Fruit fly (Drosophila melanogaster) whole organism, prepupa: ENCODE data around the gene CG14401.

ENCODE experiments used
- Blimp-1 ChIP-seq: fragments of 200-800 bp; sonication (Bioruptor generic); optimal IDR thresholded peaks from 3 replicates; lab custom pipeline; 2017; ENCODE audit warnings: missing biosample characterization, missing genetic modification characterization, mild to moderate bottlenecking, moderate library complexity, missing genetic modification reagents
- CG10631 ChIP-seq: fragments of 200-800 bp; sonication (Bioruptor generic); optimal IDR thresholded peaks from 2 replicates; lab custom pipeline; 2016; ENCODE audit warnings: missing biosample characterization, missing genetic modification characterization
- CG10669 ChIP-seq: fragments of 200-800 bp; sonication (Bioruptor generic); optimal IDR thresholded peaks from 3 replicates; lab custom pipeline; 2018; ENCODE audit warnings: missing biosample characterization, mild to moderate bottlenecking, missing genetic modification characterization, moderate library complexity
- CG11762 ChIP-seq: fragments of 200-800 bp; sonication (Bioruptor generic); optimal IDR thresholded peaks from 3 replicates; lab custom pipeline; 2016; ENCODE audit warnings: missing biosample characterization, missing genetic modification characterization; ENCODE audit not compliant: insufficient read depth
- CG11902 ChIP-seq: fragments of 200-800 bp; sonication (Bioruptor generic); optimal IDR thresholded peaks from 3 replicates; lab custom pipeline; 2016; ENCODE audit warnings: missing biosample characterization, missing genetic modification characterization
- CG15336 ChIP-seq: fragments of 200-800 bp; sonication (Bioruptor generic); IDR thresholded peaks from 2 replicates; pipeline ENCODE4 v1.3.6; 2022; ENCODE audit warnings: missing biosample characterization, missing genetic modification characterization
- CG1621 ChIP-seq: fragments of 200-800 bp; sonication (Bioruptor generic); optimal IDR thresholded peaks from 3 replicates; lab custom pipeline; 2018; ENCODE audit warnings: missing biosample characterization, mild to moderate bottlenecking, missing genetic modification characterization
- CG16779 ChIP-seq: fragments of 200-800 bp; sonication (Bioruptor generic); optimal IDR thresholded peaks from 3 replicates; lab custom pipeline; 2017; ENCODE audit warnings: missing biosample characterization, mild to moderate bottlenecking, missing genetic modification characterization
- CG34406 ChIP-seq: fragments of 200-800 bp; sonication (Bioruptor generic); optimal IDR thresholded peaks from 3 replicates; lab custom pipeline; 2016; ENCODE audit warnings: missing biosample characterization, missing genetic modification characterization
- CG3919 ChIP-seq: fragments of 200-800 bp; sonication (Bioruptor generic); optimal IDR thresholded peaks from 3 replicates; lab custom pipeline; 2016; ENCODE audit warnings: missing biosample characterization, missing genetic modification characterization
- CG6163 ChIP-seq: fragments of 200-800 bp; sonication (Bioruptor generic); IDR thresholded peaks from 3 replicates; pipeline ENCODE4 v1.3.6; 2022; ENCODE audit warnings: missing biosample characterization, missing genetic modification characterization
- CG6276 ChIP-seq: fragments of 200-800 bp; sonication (Bioruptor generic); optimal IDR thresholded peaks from 2 replicates; lab custom pipeline; 2017; ENCODE audit warnings: missing biosample characterization, mild to moderate bottlenecking, missing genetic modification characterization
- CG6792 ChIP-seq: fragments of 200-800 bp; sonication (Bioruptor generic); optimal IDR thresholded peaks from 3 replicates; lab custom pipeline; 2016; ENCODE audit warnings: missing biosample characterization, missing genetic modification characterization
- CG6808 ChIP-seq: fragments of 200-800 bp; sonication (Bioruptor generic); optimal IDR thresholded peaks from 3 replicates; lab custom pipeline; 2017; ENCODE audit warnings: missing biosample characterization, missing genetic modification characterization, mild to moderate bottlenecking, moderate library complexity, missing genetic modification reagents
- CG6854 ChIP-seq: fragments of 200-800 bp; sonication (Bioruptor generic); optimal IDR thresholded peaks from 2 replicates; lab custom pipeline; 2017; ENCODE audit warnings: missing biosample characterization, mild to moderate bottlenecking, missing genetic modification characterization
- CG8119 ChIP-seq: fragments of 200-800 bp; sonication (Bioruptor generic); IDR thresholded peaks from 3 replicates; pipeline ENCODE4 v1.3.6; 2022; ENCODE audit warnings: missing biosample characterization, missing genetic modification characterization
- CG8319 ChIP-seq: fragments of 200-800 bp; sonication (Bioruptor generic); optimal IDR thresholded peaks from 3 replicates; lab custom pipeline; 2016; ENCODE audit warnings: missing biosample characterization, missing genetic modification characterization
- CG9139 ChIP-seq: fragments of 200-800 bp; sonication (Bioruptor generic); optimal IDR thresholded peaks from 3 replicates; lab custom pipeline; 2017; ENCODE audit warnings: missing biosample characterization, mild to moderate bottlenecking, missing genetic modification characterization
- Eip78C ChIP-seq: fragments of 200-800 bp; sonication (Bioruptor generic); peaks from one replicate; lab custom pipeline; 2016; ENCODE audit warnings: missing biosample characterization, missing genetic modification characterization
- Ets21C ChIP-seq: fragments of 200-800 bp; sonication (Bioruptor generic); optimal IDR thresholded peaks from 3 replicates; lab custom pipeline; 2016; ENCODE audit warnings: missing biosample characterization, missing genetic modification characterization
- Ets96B ChIP-seq: fragments of 200-800 bp; optimal IDR thresholded peaks from 2 replicates; lab custom pipeline; 2019; ENCODE audit warnings: missing biosample characterization, mild to moderate bottlenecking, missing genetic modification characterization, moderate library complexity
- Gug ChIP-seq: fragments of 200-800 bp; sonication (Bioruptor generic); IDR thresholded peaks from 2 replicates; pipeline ENCODE4 v1.3.6; 2022; ENCODE audit warnings: missing biosample characterization, missing genetic modification characterization
- Hr38 ChIP-seq: sonication (Bioruptor generic); optimal IDR thresholded peaks from 2 replicates; lab custom pipeline; 2016; ENCODE audit warnings: missing biosample characterization, missing genetic modification characterization
- Hr39 ChIP-seq: fragments of 200-800 bp; sonication (Bioruptor generic); optimal IDR thresholded peaks from 2 replicates; lab custom pipeline; 2016; ENCODE audit warnings: missing biosample characterization, missing genetic modification characterization
- Hr4 ChIP-seq: fragments of 200-800 bp; sonication (Bioruptor generic); optimal IDR thresholded peaks from 3 replicates; lab custom pipeline; 2016; ENCODE audit warnings: missing biosample characterization, missing genetic modification characterization
- Lpt ChIP-seq: fragments of 200-800 bp; sonication (Bioruptor generic); optimal IDR thresholded peaks from 3 replicates; lab custom pipeline; 2016; ENCODE audit warnings: missing biosample characterization, missing genetic modification characterization
- Met ChIP-seq: fragments of 200-800 bp; sonication (Bioruptor generic); optimal IDR thresholded peaks from 3 replicates; lab custom pipeline; 2016; ENCODE audit warnings: missing biosample characterization, missing genetic modification characterization
- Smox ChIP-seq: fragments of 200-800 bp; sonication (Bioruptor generic); optimal IDR thresholded peaks from 3 replicates; lab custom pipeline; 2016; ENCODE audit warnings: missing biosample characterization, missing genetic modification characterization
- Sox102F ChIP-seq: fragments of 200-800 bp; sonication (Bioruptor generic); optimal IDR thresholded peaks from 2 replicates; lab custom pipeline; 2016; ENCODE audit warnings: missing biosample characterization, mild to moderate bottlenecking, missing genetic modification characterization
- achi ChIP-seq: fragments of 200-800 bp; sonication (Bioruptor generic); optimal IDR thresholded peaks from 3 replicates; lab custom pipeline; 2016; ENCODE audit warnings: missing biosample characterization, missing genetic modification characterization
- eg ChIP-seq: fragments of 200-800 bp; sonication (Bioruptor generic); IDR thresholded peaks from 3 replicates; pipeline ENCODE4 v1.3.6; 2022; ENCODE audit warnings: missing biosample characterization, missing genetic modification characterization
- esn ChIP-seq: fragments of 200-800 bp; sonication (Bioruptor generic); optimal IDR thresholded peaks from 2 replicates; lab custom pipeline; 2016; ENCODE audit warnings: missing biosample characterization, mild to moderate bottlenecking, missing genetic modification characterization, moderate library complexity
- fd59A ChIP-seq: fragments of 200-800 bp; sonication (Bioruptor generic); optimal IDR thresholded peaks from 2 replicates; lab custom pipeline; 2017; ENCODE audit warnings: missing biosample characterization, mild to moderate bottlenecking, missing genetic modification characterization, missing genetic modification reagents
- fkh ChIP-seq: fragments of 200-800 bp; sonication (Bioruptor generic); optimal IDR thresholded peaks from 3 replicates; lab custom pipeline; 2017; ENCODE audit warnings: missing biosample characterization, mild to moderate bottlenecking, missing genetic modification characterization, moderate library complexity
- lz ChIP-seq: fragments of 200-800 bp; sonication (Bioruptor generic); optimal IDR thresholded peaks from 3 replicates; lab custom pipeline; 2016; ENCODE audit warnings: missing biosample characterization, missing genetic modification characterization
- net ChIP-seq: fragments of 200-800 bp; sonication (Bioruptor generic); optimal IDR thresholded peaks from 3 replicates; lab custom pipeline; 2016; ENCODE audit warnings: missing biosample characterization, missing genetic modification characterization
- salr ChIP-seq, 2 experiments: fragments of 200-800 bp; sonication (Bioruptor generic); optimal IDR thresholded peaks; 3 replicates each; lab custom pipeline; 2016 to 2018; ENCODE audit warnings: missing biosample characterization in 2 of 2, missing genetic modification characterization in 2 of 2, mild to moderate bottlenecking in 1 of 2
- ss ChIP-seq, 2 experiments: fragments of 200-800 bp; sonication (Bioruptor generic); optimal IDR thresholded peaks; 2 replicates in 1 of 2; 3 replicates in 1 of 2; lab custom pipeline; 2017 to 2018; ENCODE audit warnings: mild to moderate bottlenecking in 2 of 2, missing biosample characterization in 2 of 2, missing genetic modification characterization in 2 of 2, moderate library complexity in 1 of 2
- topi ChIP-seq: fragments of 200-800 bp; sonication (Bioruptor generic); optimal IDR thresholded peaks from 3 replicates; lab custom pipeline; 2016; ENCODE audit warnings: missing biosample characterization, missing genetic modification characterization
- vri ChIP-seq: fragments of 200-800 bp; sonication (Bioruptor generic); optimal IDR thresholded peaks from 3 replicates; lab custom pipeline; 2016; ENCODE audit warnings: missing biosample characterization, mild to moderate bottlenecking, missing genetic modification characterization

CG14401 gene

dm6 chr2L:20852092-20852628, 17.5 kb upstream of the CG14401 start, which contains the start of gene twit:
Gene twit, plus strand, starts transcription at chr2L:20852578.
- TF ChIP-seq lz (GFP tag; lab: Kevin White, UChicago), result no peak
- TF ChIP-seq Hr39 (GFP tag; lab: Kevin White, UChicago), result no peak
- TF ChIP-seq ss (GFP tag; optimal IDR thresholded peaks at IDR 0.05; lab: Kevin White, UChicago), result no peak
- no peak for TF ChIP-seq achi (GFP tag; lab: Kevin White, UChicago)
- TF ChIP-seq topi (GFP tag; lab: Kevin White, UChicago), result no peak
- no peak for TF ChIP-seq CG10669 (GFP tag; lab: Kevin White, UChicago)
- TF ChIP-seq CG15336 (GFP tag; lab: Robert Waterston, UW), result no peak
- no peak for TF ChIP-seq fkh (GFP tag; lab: Kevin White, UChicago)
- TF ChIP-seq, all 60 proteins: peak for 0

- no peak for TF ChIP-seq CG34406 (GFP tag; lab: Kevin White, UChicago)
- TF ChIP-seq CG9139 (GFP tag; lab: Kevin White, UChicago), result no peak
- TF ChIP-seq Ets96B, result no peak
- TF ChIP-seq CG6276 (GFP tag; lab: Kevin White, UChicago), result no peak
- TF ChIP-seq eg (GFP tag; lab: Robert Waterston, UW), result no peak
- no peak for TF ChIP-seq CG10669 (GFP tag; lab: Kevin White, UChicago)
- TF ChIP-seq topi (GFP tag; lab: Kevin White, UChicago), result no peak
- TF ChIP-seq, all 60 proteins: peak for 0
These were observed 11.9 kb upstream of the CG14401 start, which contains the start of gene CG14400 for dm6 chr2L:20857791-20858190. Gene CG14400, minus strand, starts transcription at chr2L:20857891.

- TF ChIP-seq Hr39 (GFP tag; lab: Kevin White, UChicago) (no peak), Eip78C (GFP tag; lab: Kevin White, UChicago) (peak; percentile 49), CG6808 (GFP tag; lab: Kevin White, UChicago) (no peak), vri (GFP tag; lab: Kevin White, UChicago) (no peak), esn (no peak), Blimp-1 (GFP tag; lab: Kevin White, UChicago) (no peak), CG3919 (no peak), Hr4 (GFP tag; lab: Kevin White, UChicago) (no peak), CG6276 (GFP tag; lab: Kevin White, UChicago) (no peak), CG1621 (tag; lab: Kevin White, UChicago) (no peak), salr (GFP tag; optimal IDR thresholded peaks at IDR 0.05; lab: Kevin White, UChicago) (no peak), net (GFP tag; lab: Kevin White, UChicago) (no peak), CG16779 (no peak), fkh (GFP tag; lab: Kevin White, UChicago) (peak; percentile 7)
These were observed 11.0 kb upstream of the CG14401 start, which contains the start of gene bero for dm6 chr2L:20858371-20859340. Gene bero, plus strand, starts transcription at chr2L:20858695.

- TF ChIP-seq fd59A (no peak), Smox (GFP tag; lab: Kevin White, UChicago) (peak; percentile 81), CG11762 (GFP tag; lab: Kevin White, UChicago) (peak; percentile 78), topi (GFP tag; lab: Kevin White, UChicago) (peak; percentile 84), Ets21C (GFP tag; lab: Kevin White, UChicago) (peak; percentile 66), CG8319 (GFP tag; lab: Kevin White, UChicago) (peak; percentile 89), fkh (GFP tag; lab: Kevin White, UChicago) (peak; percentile 67), CG10631 (peak; percentile 51), Met (GFP tag; lab: Kevin White, UChicago) (peak; percentile 85), CG6808 (GFP tag; lab: Kevin White, UChicago) (peak; percentile 72), CG34406 (GFP tag; lab: Kevin White, UChicago) (peak; percentile 73), CG6854 (GFP tag; lab: Kevin White, UChicago) (no peak), CG15336 (GFP tag; lab: Robert Waterston, UW) (peak; percentile 81), CG8119 (GFP tag; lab: Robert Waterston, UW) (peak; percentile 78; the same call in 2 of the 3 replicates), Hr4 (GFP tag; lab: Kevin White, UChicago) (peak; percentile 77), Sox102F (GFP tag; lab: Kevin White, UChicago) (peak; percentile 85), CG6792 (GFP tag; lab: Kevin White, UChicago) (peak; percentile 82), ss (GFP tag; optimal IDR thresholded peaks at IDR 0.05; lab: Kevin White, UChicago) (peak in 1 of 2 experiments; percentile 88), Gug (GFP tag; lab: Robert Waterston, UW) (peak; percentile 87), CG16779 (peak; percentile 60), CG6163 (GFP tag; lab: Robert Waterston, UW) (no peak; the same call in 2 of the 3 replicates), Lpt (GFP tag; lab: Kevin White, UChicago) (peak; percentile 65), Hr38 (GFP tag; lab: Kevin White, UChicago) (no peak), CG11902 (GFP tag; lab: Kevin White, UChicago) (peak; percentile 64)
These were observed 4.8 kb upstream of the CG14401 start, which contains the start of gene CG9338 for dm6 chr2L:20864764-20865265. Gene CG9338, plus strand, starts transcription at chr2L:20865215.
